Worm (Caenorhabditis elegans) whole organism, L1 larva: ENCODE measurements around the gene fipr-4.

Experiments used
- lsy-2 ChIP-seq, 2 experiments: fragments of 150-350 bp; optimal IDR thresholded peaks; 2 replicates each; lab custom pipeline; 2014; ENCODE audit warnings: missing biosample characterization in 2 of 2, missing genetic modification characterization in 2 of 2
- pqm-1 ChIP-seq: sonication (generic microtip); optimal IDR thresholded peaks from 3 replicates; lab custom pipeline; 2017; ENCODE audit warnings: missing biosample characterization, missing genetic modification characterization

ce11 chrV:10256050-10256449 is 27.8 kb upstream of the fipr-4 start, which contains the start of gene nhr-232:
- TF ChIP-seq lsy-2 (tag; optimal IDR thresholded peaks at IDR 0.05; lab: Kevin White, UChicago) (no peak), pqm-1 (no peak)
